Fruit fly (Drosophila melanogaster) whole organism, embryonic: ENCODE results near the gene CG6304.

Experiments
- CG11085 ChIP-seq: fragments of 200-800 bp; sonication (Bioruptor generic); IDR thresholded peaks from 2 replicates; pipeline ENCODE4 v1.3.6; 2022; ENCODE audit warnings: missing biosample characterization, missing genetic modification characterization
- CG13894 ChIP-seq: fragments of 200-800 bp; sonication (Bioruptor generic); optimal IDR thresholded peaks from 3 replicates; lab custom pipeline; 2018; ENCODE audit warnings: missing biosample characterization, mild to moderate bottlenecking, missing genetic modification characterization, moderate library complexity
- CG2678 ChIP-seq: fragments of 200-800 bp; sonication (Bioruptor generic); optimal IDR thresholded peaks from 3 replicates; lab custom pipeline; 2019; ENCODE audit warnings: missing biosample characterization, mild to moderate bottlenecking, missing genetic modification characterization, moderate library complexity
- Myb ChIP-seq: fragments of 200-800 bp; sonication (Bioruptor generic); optimal IDR thresholded peaks from 2 replicates; lab custom pipeline; 2016; ENCODE audit warnings: missing biosample characterization, missing genetic modification characterization
- abd-A ChIP-seq: fragments of 200-800 bp; sonication (Bioruptor generic); optimal IDR thresholded peaks from 3 replicates; lab custom pipeline; 2019; ENCODE audit warnings: missing biosample characterization, mild to moderate bottlenecking, missing genetic modification characterization, moderate library complexity
- fd64A ChIP-seq: fragments of 200-800 bp; sonication (Bioruptor generic); optimal IDR thresholded peaks from 3 replicates; lab custom pipeline; 2018; ENCODE audit warnings: missing biosample characterization, mild to moderate bottlenecking, missing genetic modification characterization

dm6 chr2L:16982201-16982600 lies 32.3 kb downstream of the CG6304 start, which contains the start of gene CG44406:
- TF ChIP-seq CG13894 (tag; lab: Kevin White, UChicago) (no peak), abd-A (no peak), CG11085 (no peak), Myb (GFP tag; lab: Kevin White, UChicago) (no peak), CG2678 (tag; lab: Kevin White, UChicago) (no peak), fd64A (no peak)
